4 fruit fly cellular contexts compared by ENCODE assay signal in the genomic region with DNA sequence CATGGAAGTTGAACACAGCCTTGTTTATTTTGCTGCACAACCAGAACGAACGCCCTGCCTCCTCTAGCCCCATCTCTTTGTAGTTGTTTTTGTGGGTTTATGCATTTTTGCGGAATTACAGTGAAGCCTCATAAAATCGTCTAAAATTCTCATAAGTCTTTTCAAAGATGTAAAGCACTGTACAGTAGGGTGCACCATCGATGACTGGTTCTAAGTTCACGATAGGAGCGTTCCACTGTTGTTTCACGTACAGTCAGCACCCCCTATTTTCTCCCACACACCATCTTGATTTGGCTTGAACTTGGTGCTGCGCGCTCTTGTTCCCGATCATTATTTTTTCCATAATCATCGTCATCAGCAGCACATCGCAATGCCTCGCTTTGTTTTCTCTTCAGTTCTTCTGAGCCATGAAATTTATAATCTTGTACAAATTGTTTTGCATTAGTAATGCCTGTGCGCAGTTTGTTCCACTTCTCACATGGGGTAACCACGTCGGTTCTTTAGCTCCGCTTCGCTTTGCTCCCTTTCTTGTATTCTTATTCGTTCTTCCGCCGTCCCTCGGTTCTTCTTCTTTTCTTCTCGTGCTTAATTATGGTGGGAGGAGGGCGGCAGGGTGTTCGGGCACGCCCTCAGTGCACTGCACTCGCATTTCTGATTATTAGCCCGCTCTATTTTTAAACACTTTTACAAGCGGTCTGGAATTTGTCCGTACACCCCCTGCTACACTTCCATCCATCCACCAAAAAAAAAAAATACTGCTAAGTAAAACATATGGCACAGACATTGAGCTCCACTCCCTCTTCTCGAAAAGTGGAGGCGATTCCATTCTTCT.
A peak's percentile ranks its signal among the peaks of the same experiment; 100 is the strongest.
TF ChIP-seq lines count a peak whose summit lies in the region.

No protein-coding gene starts in this region.

- no peak for TF ChIP-seq CTCF in whole organism, embryonic (GFP tag; optimal IDR thresholded peaks at IDR 0.05; lab: Kevin White, UChicago)

TF ChIP-seq in whole organism, embryonic, 481 proteins besides CTCF, POLR2A, EP300 and RAD21 (continues in another document):
- TF ChIP-seq sqz (GFP tag; optimal IDR thresholded peaks at IDR 0.05; lab: Kevin White, UChicago) (peak; percentile 23), Fer3 (tag; optimal IDR thresholded peaks at IDR 0.05; lab: Kevin White, UChicago) (no peak), vvl (GFP tag; IDR thresholded peaks at IDR 0.05; lab: Robert Waterston, UW) (0 out of 2 replicates have a peak, but pooled peaks have one; percentile 6), CG17385 (GFP tag; optimal IDR thresholded peaks at IDR 0.05; lab: Kevin White, UChicago) (peak; percentile 61), Hmr (GFP tag; optimal IDR thresholded peaks at IDR 0.05; lab: Kevin White, UChicago) (peak; percentile 18), Hmx (GFP tag; optimal IDR thresholded peaks at IDR 0.05; lab: Kevin White, UChicago) (no peak), ci (GFP tag; IDR thresholded peaks at IDR 0.05; lab: Robert Waterston, UW) (0 out of 3 replicates have a peak, but pooled peaks have one; percentile 18), CG30403 (GFP tag; optimal IDR thresholded peaks at IDR 0.05; lab: Kevin White, UChicago) (peak; percentile 7), CG11723 (GFP tag; optimal IDR thresholded peaks at IDR 0.05; lab: Kevin White, UChicago) (no peak), crol (GFP tag; IDR thresholded peaks at IDR 0.05; lab: Robert Waterston, UW) (peak; percentile 65), seq (GFP tag; IDR thresholded peaks at IDR 0.05; lab: Robert Waterston, UW) (0 out of 2 replicates have a peak, but pooled peaks have one; percentile 18), grau (tag; optimal IDR thresholded peaks at IDR 0.05; lab: Kevin White, UChicago) (peak; percentile 86), Med (GFP tag; lab: Kevin White, UChicago) (peak; percentile 77), CG17912 (GFP tag; optimal IDR thresholded peaks at IDR 0.05; lab: Kevin White, UChicago) (no peak), sd (tag; optimal IDR thresholded peaks at IDR 0.05; lab: Kevin White, UChicago) (peak; percentile 81), Ptx1 (GFP tag; IDR thresholded peaks at IDR 0.05; lab: Robert Waterston, UW) (0 out of 2 replicates have a peak, but pooled peaks have one; percentile 22), gsb-n (tag; optimal IDR thresholded peaks at IDR 0.05; lab: Kevin White, UChicago) (peak; percentile 74), CG15269 (tag; optimal IDR thresholded peaks at IDR 0.05; lab: Kevin White, UChicago) (no peak), pfk (GFP tag; optimal IDR thresholded peaks at IDR 0.05; lab: Kevin White, UChicago) (peak; percentile 90)

TF ChIP-seq in whole organism, prepupa, 60 proteins besides CTCF, POLR2A, EP300 and RAD21 (continues in another document):
- TF ChIP-seq CG10631 (GFP tag; optimal IDR thresholded peaks at IDR 0.05; lab: Kevin White, UChicago): no peak
- no peak for TF ChIP-seq CG6792 (GFP tag; optimal IDR thresholded peaks at IDR 0.05; lab: Kevin White, UChicago)
- TF ChIP-seq Blimp-1 (GFP tag; optimal IDR thresholded peaks at IDR 0.05; lab: Kevin White, UChicago): no peak
- no peak for TF ChIP-seq dac (GFP tag; optimal IDR thresholded peaks at IDR 0.05; lab: Kevin White, UChicago)
- TF ChIP-seq svp (GFP tag; lab: Kevin White, UChicago): peak; percentile 66
- TF ChIP-seq CG6854 (GFP tag; optimal IDR thresholded peaks at IDR 0.05; lab: Kevin White, UChicago): no peak
- TF ChIP-seq CG31627 (GFP tag; optimal IDR thresholded peaks at IDR 0.05; lab: Kevin White, UChicago): no peak
- TF ChIP-seq Ets96B (tag; optimal IDR thresholded peaks at IDR 0.05; lab: Kevin White, UChicago): no peak
- no peak for TF ChIP-seq CG3032 (tag; optimal IDR thresholded peaks at IDR 0.05; lab: Kevin White, UChicago)
- TF ChIP-seq Hr4 (GFP tag; optimal IDR thresholded peaks at IDR 0.05; lab: Kevin White, UChicago): peak; percentile 34
- TF ChIP-seq CG11294 (GFP tag; IDR thresholded peaks at IDR 0.05; lab: Robert Waterston, UW): no peak
- no peak for TF ChIP-seq CG4318 (GFP tag; optimal IDR thresholded peaks at IDR 0.05; lab: Kevin White, UChicago)
- TF ChIP-seq dsx (GFP tag; optimal IDR thresholded peaks at IDR 0.05; lab: Kevin White, UChicago; ENCODE audit: poor library complexity, severe bottlenecking): no peak
- no peak for TF ChIP-seq CG8632 (GFP tag; optimal IDR thresholded peaks at IDR 0.05; lab: Kevin White, UChicago)
- TF ChIP-seq Hr39 (GFP tag; optimal IDR thresholded peaks at IDR 0.05; lab: Kevin White, UChicago): no peak
- TF ChIP-seq CG11902 (GFP tag; optimal IDR thresholded peaks at IDR 0.05; lab: Kevin White, UChicago): no peak
- no peak for TF ChIP-seq Hr38 (GFP tag; optimal IDR thresholded peaks at IDR 0.05; lab: Kevin White, UChicago)
- TF ChIP-seq pdm3 (GFP tag; optimal IDR thresholded peaks at IDR 0.05; lab: Kevin White, UChicago): peak; percentile 6
- TF ChIP-seq CG9139 (GFP tag; optimal IDR thresholded peaks at IDR 0.05; lab: Kevin White, UChicago): no peak
- peak; percentile 62; the same call in 2 of the 3 replicates for TF ChIP-seq CG6163 (GFP tag; IDR thresholded peaks at IDR 0.05; lab: Robert Waterston, UW)
- TF ChIP-seq CG10669 (GFP tag; optimal IDR thresholded peaks at IDR 0.05; lab: Kevin White, UChicago): no peak
- no peak for TF ChIP-seq cyc (GFP tag; optimal IDR thresholded peaks at IDR 0.05; lab: Kevin White, UChicago)

TF ChIP-seq in whole organism, pupa, 21 proteins besides CTCF, POLR2A, EP300 and RAD21:
- TF ChIP-seq CG10348 (GFP tag; IDR thresholded peaks at IDR 0.05; lab: Robert Waterston, UW): no peak
- TF ChIP-seq CG34367 (tag; optimal IDR thresholded peaks at IDR 0.05; lab: Kevin White, UChicago): no peak
- no peak for TF ChIP-seq CG15710 (tag; optimal IDR thresholded peaks at IDR 0.05; lab: Kevin White, UChicago)
- no peak for TF ChIP-seq CG17806 (tag; optimal IDR thresholded peaks at IDR 0.05; lab: Kevin White, UChicago)
- TF ChIP-seq CG12605 (GFP tag; IDR thresholded peaks at IDR 0.05; lab: Robert Waterston, UW): no peak
- TF ChIP-seq CG14655 (GFP tag; optimal IDR thresholded peaks at IDR 0.05; lab: Kevin White, UChicago): peak; percentile 22
- TF ChIP-seq Ets98B (GFP tag; IDR thresholded peaks at IDR 0.05; lab: Robert Waterston, UW): peak; percentile 30
- peak; percentile 53 for TF ChIP-seq CG4496 (GFP tag; IDR thresholded peaks at IDR 0.05; lab: Robert Waterston, UW)
- no peak for TF ChIP-seq rn (GFP tag; IDR thresholded peaks at IDR 0.05; lab: Robert Waterston, UW)
- peak; percentile 82 for TF ChIP-seq EcR (GFP tag; optimal IDR thresholded peaks at IDR 0.05; lab: Kevin White, UChicago)
- TF ChIP-seq gl (tag; optimal IDR thresholded peaks at IDR 0.05; lab: Kevin White, UChicago): no peak
- no peak for TF ChIP-seq Snoo (tag; optimal IDR thresholded peaks at IDR 0.05; lab: Kevin White, UChicago)
- TF ChIP-seq Pif1B (GFP tag; optimal IDR thresholded peaks at IDR 0.05; lab: Kevin White, UChicago): no peak
- TF ChIP-seq CG8301 (tag; optimal IDR thresholded peaks at IDR 0.05; lab: Kevin White, UChicago): peak; percentile 2
- TF ChIP-seq CG13204 (GFP tag; optimal IDR thresholded peaks at IDR 0.05; lab: Kevin White, UChicago): peak; percentile 32
- TF ChIP-seq CG9948 (tag; optimal IDR thresholded peaks at IDR 0.05; lab: Kevin White, UChicago): peak; percentile 19
- peak; percentile 28 for TF ChIP-seq CG8159 (tag; optimal IDR thresholded peaks at IDR 0.05; lab: Kevin White, UChicago)
- peak; percentile 28; the same call in 1 of the 3 replicates for TF ChIP-seq fd96Ca (GFP tag; IDR thresholded peaks at IDR 0.05; lab: Robert Waterston, UW)
- TF ChIP-seq CG32121 (GFP tag; IDR thresholded peaks at IDR 0.05; lab: Robert Waterston, UW): peak; percentile 23; the same call in 1 of the 2 replicates
- no peak for TF ChIP-seq Pif1A (GFP tag; optimal IDR thresholded peaks at IDR 0.05; lab: Kevin White, UChicago)
- no peak for TF ChIP-seq D1 (tag; optimal IDR thresholded peaks at IDR 0.05; lab: Kevin White, UChicago)

TF ChIP-seq in whole organism, wandering third instar larva, 38 proteins besides CTCF, POLR2A, EP300 and RAD21:
- TF ChIP-seq Dfd (GFP tag; optimal IDR thresholded peaks at IDR 0.05; lab: Kevin White, UChicago) (no peak), Vsx2 (GFP tag; optimal IDR thresholded peaks at IDR 0.05; lab: Kevin White, UChicago; ENCODE audit: partially characterized antibody) (no peak), pan (optimal IDR thresholded peaks at IDR 0.05; lab: Kevin White, UChicago) (no peak), psq (GFP tag; optimal IDR thresholded peaks at IDR 0.05; lab: Kevin White, UChicago) (peak; percentile 87), usp (GFP tag; optimal IDR thresholded peaks at IDR 0.05; lab: Kevin White, UChicago) (no peak), dmrt93B (GFP tag; optimal IDR thresholded peaks at IDR 0.05; lab: Kevin White, UChicago) (no peak), woc (GFP tag; optimal IDR thresholded peaks at IDR 0.05; lab: Kevin White, UChicago) (peak; percentile 34), OdsH (GFP tag; optimal IDR thresholded peaks at IDR 0.05; lab: Kevin White, UChicago) (peak; percentile 18), foxo (GFP tag; optimal IDR thresholded peaks at IDR 0.05; lab: Kevin White, UChicago) (peak in 1 of 2 experiments; percentile 17), HLH106 (tag; optimal IDR thresholded peaks at IDR 0.05; lab: Kevin White, UChicago) (peak; percentile 3), fru (GFP tag; optimal IDR thresholded peaks at IDR 0.05; lab: Kevin White, UChicago) (peak; percentile 24)
